Fruit fly (Drosophila melanogaster): ENCODE data around the gene Pdp.

The Pdp gene

DNA sequence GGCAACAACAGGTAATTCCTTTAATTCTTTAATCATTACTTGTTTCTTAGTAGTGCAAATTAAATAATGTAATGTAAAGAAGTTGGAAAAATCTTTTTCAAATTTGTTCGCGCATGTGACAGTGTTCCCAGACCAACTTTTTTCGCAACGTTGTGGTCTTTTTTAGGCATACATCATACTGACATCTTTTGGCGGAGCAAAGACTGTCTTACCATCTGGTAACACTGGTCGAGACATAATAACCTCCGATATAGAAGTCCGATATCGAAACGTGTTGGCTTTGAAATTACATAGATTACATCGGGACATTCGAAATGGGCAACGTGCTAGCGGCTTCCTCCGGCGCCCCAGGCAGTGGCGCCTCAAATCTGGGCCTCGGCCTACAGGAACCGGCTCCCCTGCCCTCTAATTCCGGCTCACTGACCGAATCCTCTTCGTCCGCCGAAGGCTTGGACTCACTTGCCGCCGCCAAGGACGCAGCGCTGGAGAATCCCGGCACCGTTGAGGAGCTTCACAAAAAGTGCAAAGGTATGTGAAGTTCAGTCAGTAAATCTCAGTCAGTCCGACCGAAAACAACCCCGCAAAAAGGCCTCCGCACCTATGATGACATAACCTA, 2.8 kb upstream of the Pdp start (continued):
- peak; percentile 39; the same call in 1 of the 3 replicates for TF ChIP-seq CG6791 (GFP tag; IDR thresholded peaks at IDR 0.05; ENCODE audit: partially characterized antibody)
- TF ChIP-seq HmgZ (tag; optimal IDR thresholded peaks at IDR 0.05): peak; percentile 44
- TF ChIP-seq bcd (GFP tag; optimal IDR thresholded peaks at IDR 0.05): no peak
- TF ChIP-seq lbe (GFP tag; optimal IDR thresholded peaks at IDR 0.05): no peak
- TF ChIP-seq CG2202 (tag; optimal IDR thresholded peaks at IDR 0.05): no peak
- TF ChIP-seq CHES-1-like (GFP tag; optimal IDR thresholded peaks at IDR 0.05): no peak
- no peak for TF ChIP-seq CG3726 (GFP tag; IDR thresholded peaks at IDR 0.05)
- TF ChIP-seq CG3995 (GFP tag; optimal IDR thresholded peaks at IDR 0.05): no peak
- TF ChIP-seq TFAM (GFP tag; optimal IDR thresholded peaks at IDR 0.05): no peak
- TF ChIP-seq fd3F (GFP tag; optimal IDR thresholded peaks at IDR 0.05): no peak
- TF ChIP-seq CG8359 (GFP tag; optimal IDR thresholded peaks at IDR 0.05; ENCODE audit: borderline replicate concordance): no peak
- no peak for TF ChIP-seq disco-r (GFP tag; optimal IDR thresholded peaks at IDR 0.05)
- no peak for TF ChIP-seq CG17328 (GFP tag; IDR thresholded peaks at IDR 0.05)
- peak; percentile 95 for TF ChIP-seq E2f2 (GFP tag; IDR thresholded peaks at IDR 0.05)
- TF ChIP-seq HmgD (GFP tag; optimal IDR thresholded peaks at IDR 0.05): no peak
- no peak for TF ChIP-seq hb (GFP tag; IDR thresholded peaks at IDR 0.05; ENCODE audit: partially characterized antibody)
- TF ChIP-seq CG4404 (GFP tag; IDR thresholded peaks at IDR 0.05): no peak
- TF ChIP-seq CG13424 (tag; optimal IDR thresholded peaks at IDR 0.05): no peak
- no peak for TF ChIP-seq CG17612 (GFP tag; IDR thresholded peaks at IDR 0.05)
- no peak for TF ChIP-seq CG10959 (GFP tag; IDR thresholded peaks at IDR 0.05)
- peak; percentile 16 for TF ChIP-seq CG34376 (GFP tag; optimal IDR thresholded peaks at IDR 0.05)
- TF ChIP-seq ftz-f1 (GFP tag; optimal IDR thresholded peaks at IDR 0.05): peak; percentile 33
- no peak for TF ChIP-seq Sox100B (GFP tag; optimal IDR thresholded peaks at IDR 0.05)
- TF ChIP-seq ranshi (GFP tag; IDR thresholded peaks at IDR 0.05): no peak
- TF ChIP-seq ind (GFP tag; optimal IDR thresholded peaks at IDR 0.05): no peak
- no peak for TF ChIP-seq Atf-2 (GFP tag; optimal IDR thresholded peaks at IDR 0.05)
- peak; percentile 60 for TF ChIP-seq CG4617 (GFP tag; optimal IDR thresholded peaks at IDR 0.05; ENCODE audit: borderline replicate concordance)
- TF ChIP-seq yki (optimal IDR thresholded peaks at IDR 0.05): no peak
- peak in 1 of 2 experiments; percentile 88 for TF ChIP-seq Pdp1 (GFP tag; optimal IDR thresholded peaks at IDR 0.05)
- no peak for TF ChIP-seq Meics (GFP tag; optimal IDR thresholded peaks at IDR 0.05)
- TF ChIP-seq trh (GFP tag; optimal IDR thresholded peaks at IDR 0.05): no peak
- no peak for TF ChIP-seq Fer3 (tag; optimal IDR thresholded peaks at IDR 0.05)
- TF ChIP-seq CG5180 (GFP tag; optimal IDR thresholded peaks at IDR 0.05): no peak
- TF ChIP-seq rib (GFP tag; IDR thresholded peaks at IDR 0.05): no peak
- no peak for TF ChIP-seq Hey (tag; optimal IDR thresholded peaks at IDR 0.05)
- TF ChIP-seq ham (GFP tag; IDR thresholded peaks at IDR 0.05): no peak
- peak; percentile 53 for TF ChIP-seq Dref (GFP tag; IDR thresholded peaks at IDR 0.05)
- TF ChIP-seq B-H1 (GFP tag; IDR thresholded peaks at IDR 0.05): no peak
- no peak for TF ChIP-seq CG1602 (GFP tag; optimal IDR thresholded peaks at IDR 0.05)
- TF ChIP-seq nom (GFP tag; optimal IDR thresholded peaks at IDR 0.05): no peak
- TF ChIP-seq Ets65A (GFP tag): peak; percentile 25
- peak; percentile 39 for TF ChIP-seq YL-1 (GFP tag; optimal IDR thresholded peaks at IDR 0.05)
- no peak for TF ChIP-seq gro (GFP tag; optimal IDR thresholded peaks at IDR 0.05)
- TF ChIP-seq CG13287 (GFP tag; IDR thresholded peaks at IDR 0.05; ENCODE audit: partially characterized antibody): peak; percentile 58
- no peak for TF ChIP-seq CG8089 (GFP tag; optimal IDR thresholded peaks at IDR 0.05)
- TF ChIP-seq Nf-YA (GFP tag; IDR thresholded peaks at IDR 0.05): no peak
- TF ChIP-seq ab (GFP tag; optimal IDR thresholded peaks at IDR 0.05): no peak
- TF ChIP-seq GATAe (GFP tag; conservative IDR thresholded peaks at IDR 0.05): no peak
- TF ChIP-seq CG10366 (GFP tag; IDR thresholded peaks at IDR 0.05): no peak
- no peak for TF ChIP-seq cad (GFP tag; optimal IDR thresholded peaks at IDR 0.05)
- TF ChIP-seq dimm (GFP tag; IDR thresholded peaks at IDR 0.05): no peak
- TF ChIP-seq CG5245 (GFP tag; optimal IDR thresholded peaks at IDR 0.05): no peak
